Worm (Caenorhabditis elegans) whole organism, young adult: ENCODE measurements around the gene F22E12.3.

ENCODE experiments used
- C17E4.6 ChIP-seq: fragments of 200-800 bp; sonication (Bioruptor generic); IDR thresholded peaks from 2 replicates; pipeline ENCODE4 v1.3.6; 2022; ENCODE audit warnings: missing genetic modification reagents, missing genetic modification characterization, missing compliant biosample characterization
- F10E7.11 ChIP-seq: sonication (generic microtip); optimal IDR thresholded peaks from 2 replicates; lab custom pipeline; 2017; ENCODE audit warnings: mild to moderate bottlenecking, missing genetic modification characterization, moderate library complexity, missing compliant biosample characterization
- F22D6.2 ChIP-seq: sonication (generic microtip); optimal IDR thresholded peaks from 2 replicates; lab custom pipeline; 2016; ENCODE audit warnings: mild to moderate bottlenecking, missing genetic modification characterization, missing compliant biosample characterization
- F23B12.7 ChIP-seq: sonication (generic microtip); optimal IDR thresholded peaks from 2 replicates; lab custom pipeline; 2017; ENCODE audit warnings: missing genetic modification characterization, mild to moderate bottlenecking, missing compliant biosample characterization, antibody characterized with exemption, moderate library complexity; ENCODE audit not compliant: insufficient read depth
- F37B4.10 ChIP-seq: fragments of 200-800 bp; sonication (Bioruptor generic); IDR thresholded peaks from 2 replicates; pipeline ENCODE4 v1.3.6; 2022; ENCODE audit warnings: missing genetic modification characterization, missing compliant biosample characterization
- F39B2.1 ChIP-seq: fragments of 200-800 bp; sonication (Bioruptor generic); IDR thresholded peaks from 2 replicates; pipeline ENCODE4 v1.3.6; 2022; ENCODE audit warnings: missing genetic modification reagents, missing genetic modification characterization, missing compliant biosample characterization
- F49E8.2 ChIP-seq: sonication (generic microtip); optimal IDR thresholded peaks from 3 replicates; lab custom pipeline; 2017; ENCODE audit warnings: missing genetic modification characterization, mild to moderate bottlenecking, missing compliant biosample characterization, antibody characterized with exemption, moderate library complexity; ENCODE audit not compliant: insufficient read depth
- F55B11.4 ChIP-seq: sonication (generic microtip); optimal IDR thresholded peaks from 2 replicates; lab custom pipeline; 2016; ENCODE audit warnings: missing compliant biosample characterization, missing genetic modification characterization, borderline replicate concordance; ENCODE audit not compliant: insufficient read depth
- F57A8.1 ChIP-seq: fragments of 200-800 bp; sonication (Bioruptor generic); optimal IDR thresholded peaks from 2 replicates; lab custom pipeline; 2018; ENCODE audit warnings: mild to moderate bottlenecking, missing genetic modification characterization, moderate library complexity, missing compliant biosample characterization
- K11D2.4 ChIP-seq: fragments of 200-800 bp; sonication (Bioruptor generic); IDR thresholded peaks from 2 replicates; pipeline ENCODE4 v1.3.6; 2022; ENCODE audit warnings: missing genetic modification reagents, missing genetic modification characterization, missing compliant biosample characterization
- K12H6.12 ChIP-seq: fragments of 200-800 bp; sonication (Bioruptor generic); optimal IDR thresholded peaks from 2 replicates; lab custom pipeline; 2018; ENCODE audit warnings: mild to moderate bottlenecking, missing genetic modification characterization, missing compliant biosample characterization
- T26A5.8 ChIP-seq: sonication (generic microtip); optimal IDR thresholded peaks from 2 replicates; lab custom pipeline; 2016; ENCODE audit warnings: missing genetic modification characterization, missing compliant biosample characterization
- Y53F4B.3 ChIP-seq: fragments of 200-800 bp; sonication (Bioruptor generic); IDR thresholded peaks from 2 replicates; pipeline ENCODE4 v1.3.6; 2022; ENCODE audit warnings: missing genetic modification reagents, missing genetic modification characterization, missing compliant biosample characterization
- Y53G8AR.9 ChIP-seq: fragments of 200-800 bp; sonication (Bioruptor generic); conservative IDR thresholded peaks from 2 replicates; pipeline ENCODE4 v1.3.6; 2022; ENCODE audit warnings: missing genetic modification reagents, missing genetic modification characterization, missing compliant biosample characterization
- Y67H2A.10 ChIP-seq: fragments of 200-800 bp; sonication (Bioruptor generic); conservative IDR thresholded peaks from 2 replicates; pipeline ENCODE4 v1.3.6; 2022; ENCODE audit warnings: missing genetic modification reagents, missing genetic modification characterization, missing compliant biosample characterization
- akir-1 ChIP-seq: fragments of 200-800 bp; sonication (Bioruptor generic); optimal IDR thresholded peaks from 2 replicates; lab custom pipeline; 2018; ENCODE audit warnings: mild to moderate bottlenecking, missing genetic modification characterization, moderate library complexity, missing compliant biosample characterization
- ama-1 ChIP-seq, 3 experiments: fragments of 150-350 bp in 1 of 3; sonication (generic microtip) in 2 of 3; optimal IDR thresholded peaks; 2 replicates each; lab custom pipeline; 2014 to 2018; ENCODE audit warnings: missing biosample characterization in 2 of 3, missing genetic modification characterization in 2 of 3, missing genetic modification reagents in 2 of 3
- atf-7 ChIP-seq: sonication (generic microtip); optimal IDR thresholded peaks from 2 replicates; lab custom pipeline; 2017; ENCODE audit warnings: mild to moderate bottlenecking, missing genetic modification characterization, missing compliant biosample characterization
- attf-5 ChIP-seq: fragments of 200-800 bp; sonication (Bioruptor generic); optimal IDR thresholded peaks from 2 replicates; lab custom pipeline; 2018; ENCODE audit warnings: mild to moderate bottlenecking, missing genetic modification characterization, missing compliant biosample characterization
- cebp-1 ChIP-seq, 2 experiments: fragments of 200-800 bp in 1 of 2; sonication (Bioruptor generic) in 1 of 2; sonication (generic microtip) in 1 of 2; IDR thresholded peaks in 1 of 2; optimal IDR thresholded peaks in 1 of 2; 2 replicates each; pipeline versions ENCODE4 v1.3.6 to Lab custom; 2017 to 2022; ENCODE audit warnings: missing compliant biosample characterization in 2 of 2, missing genetic modification characterization in 2 of 2, mild to moderate bottlenecking in 1 of 2, missing genetic modification reagents in 1 of 2, moderate library complexity in 1 of 2
- ceh-100 ChIP-seq: fragments of 200-800 bp; sonication (Bioruptor generic); IDR thresholded peaks from 2 replicates; pipeline ENCODE4 v1.3.6; 2022; ENCODE audit warnings: missing genetic modification reagents, missing genetic modification characterization, missing compliant biosample characterization
- chd-7 ChIP-seq: sonication (generic microtip); optimal IDR thresholded peaks from 2 replicates; lab custom pipeline; 2016; ENCODE audit warnings: mild to moderate bottlenecking, missing genetic modification characterization, moderate library complexity, missing compliant biosample characterization
- dpl-1 ChIP-seq: fragments of 150-350 bp; optimal IDR thresholded peaks from 2 replicates; lab custom pipeline; 2014; ENCODE audit warnings: missing biosample characterization, missing genetic modification reagents, missing genetic modification characterization
- egrh-3 ChIP-seq: fragments of 200-800 bp; sonication (Bioruptor generic); IDR thresholded peaks from 2 replicates; pipeline ENCODE4 v1.3.6; 2022; ENCODE audit warnings: missing genetic modification reagents, missing genetic modification characterization, missing compliant biosample characterization
- ets-4 ChIP-seq: fragments of 200-800 bp; sonication (Bioruptor generic); optimal IDR thresholded peaks from 2 replicates; lab custom pipeline; 2018; ENCODE audit warnings: mild to moderate bottlenecking, missing genetic modification characterization, missing compliant biosample characterization
- gei-17 ChIP-seq: fragments of 200-800 bp; sonication (Bioruptor generic); optimal IDR thresholded peaks from 2 replicates; lab custom pipeline; 2018; ENCODE audit warnings: mild to moderate bottlenecking, missing genetic modification characterization, missing compliant biosample characterization
- hlh-26 ChIP-seq: fragments of 200-800 bp; sonication (Bioruptor generic); conservative IDR thresholded peaks from 2 replicates; pipeline ENCODE4 v1.3.6; 2022; ENCODE audit warnings: missing genetic modification reagents, missing genetic modification characterization, missing compliant biosample characterization
- hsf-1 ChIP-seq: fragments of 200-800 bp; sonication (Bioruptor generic); IDR thresholded peaks from 2 replicates; pipeline ENCODE4 v1.3.6; 2022; ENCODE audit warnings: missing genetic modification reagents, missing genetic modification characterization, missing compliant biosample characterization
- let-607 ChIP-seq, 2 experiments: fragments of 200-800 bp in 1 of 2; sonication (Bioruptor generic) in 1 of 2; sonication (generic microtip) in 1 of 2; optimal IDR thresholded peaks; 2 replicates each; lab custom pipeline; 2016 to 2018; ENCODE audit warnings: mild to moderate bottlenecking in 2 of 2, missing compliant biosample characterization in 2 of 2, missing genetic modification characterization in 2 of 2, moderate library complexity in 2 of 2, missing genotype in 1 of 2
- lin-26 ChIP-seq: fragments of 200-800 bp; sonication (Bioruptor generic); IDR thresholded peaks from 2 replicates; pipeline ENCODE4 v1.3.6; 2022; ENCODE audit warnings: missing genetic modification reagents, missing genetic modification characterization, missing compliant biosample characterization
- lsl-1 ChIP-seq: fragments of 200-800 bp; sonication (Bioruptor generic); optimal IDR thresholded peaks from 2 replicates; lab custom pipeline; 2018; ENCODE audit warnings: mild to moderate bottlenecking, missing genetic modification characterization, moderate library complexity, missing compliant biosample characterization
- madf-3 ChIP-seq: fragments of 200-800 bp; sonication (Bioruptor generic); IDR thresholded peaks from 2 replicates; pipeline ENCODE4 v1.3.6; 2022; ENCODE audit warnings: missing genetic modification reagents, missing genetic modification characterization, missing compliant biosample characterization
- madf-8 ChIP-seq: fragments of 200-800 bp; sonication (Bioruptor generic); conservative IDR thresholded peaks from 2 replicates; pipeline ENCODE4 v1.3.6; 2022; ENCODE audit warnings: missing genetic modification reagents, missing genetic modification characterization, missing compliant biosample characterization
- mes-4 ChIP-seq: sonication (generic microtip); optimal IDR thresholded peaks from 2 replicates; lab custom pipeline; 2016; ENCODE audit warnings: missing genotype, missing genetic modification characterization, missing compliant biosample characterization
- nhr-27 ChIP-seq: fragments of 200-800 bp; sonication (Bioruptor generic); optimal IDR thresholded peaks from 2 replicates; lab custom pipeline; 2018; ENCODE audit warnings: mild to moderate bottlenecking, missing genetic modification characterization, moderate library complexity, missing compliant biosample characterization
- pbrm-1 ChIP-seq: fragments of 200-800 bp; sonication (Bioruptor generic); IDR thresholded peaks from 2 replicates; pipeline ENCODE4 v1.3.6; 2022; ENCODE audit warnings: missing genetic modification reagents, missing genetic modification characterization, missing compliant biosample characterization
- pha-4 ChIP-seq: fragments of 150-350 bp; sonication (generic microtip); optimal IDR thresholded peaks from 2 replicates; lab custom pipeline; 2014; ENCODE audit warnings: missing biosample characterization, missing genetic modification reagents, missing genetic modification characterization
- sea-2 ChIP-seq: fragments of 200-800 bp; sonication (Bioruptor generic); IDR thresholded peaks from 2 replicates; pipeline ENCODE4 v1.3.6; 2022; ENCODE audit warnings: missing genetic modification characterization, missing compliant biosample characterization
- snpc-1.1 ChIP-seq: sonication (generic microtip); optimal IDR thresholded peaks from 2 replicates; lab custom pipeline; 2017; ENCODE audit warnings: missing genetic modification characterization, mild to moderate bottlenecking, missing compliant biosample characterization, antibody characterized with exemption, moderate library complexity, missing genotype, missing genetic modification reagents; ENCODE audit not compliant: insufficient read depth
- snpc-4 ChIP-seq, 5 experiments: fragments of 150-350 bp in 1 of 5; sonication (generic microtip) in 4 of 5; optimal IDR thresholded peaks; 2 replicates each; lab custom pipeline; 2014 to 2018; ENCODE audit warnings: missing genetic modification characterization in 5 of 5, missing biosample characterization in 3 of 5, antibody characterized with exemption in 2 of 5, mild to moderate bottlenecking in 2 of 5, missing compliant biosample characterization in 2 of 5, missing genotype in 2 of 5, moderate library complexity in 2 of 5, missing genetic modification reagents in 1 of 5
- sptf-2 ChIP-seq: fragments of 200-800 bp; sonication (Bioruptor generic); optimal IDR thresholded peaks from 2 replicates; lab custom pipeline; 2018; ENCODE audit warnings: mild to moderate bottlenecking, missing genetic modification characterization, missing compliant biosample characterization
- tbp1 ChIP-seq: fragments of 200-800 bp; sonication (Bioruptor generic); optimal IDR thresholded peaks from 2 replicates; lab custom pipeline; 2018; ENCODE audit warnings: mild to moderate bottlenecking, missing genetic modification characterization, missing compliant biosample characterization
- unc-62 ChIP-seq: fragments of 150-350 bp; optimal IDR thresholded peaks from 2 replicates; lab custom pipeline; 2014; ENCODE audit warnings: missing biosample characterization, missing genetic modification reagents, missing genetic modification characterization
- zfh-2 ChIP-seq: fragments of 200-800 bp; sonication (Bioruptor generic); conservative IDR thresholded peaks from 2 replicates; pipeline ENCODE4 v1.3.6; 2022; ENCODE audit warnings: missing genetic modification reagents, missing genetic modification characterization, missing compliant biosample characterization
- ztf-28 ChIP-seq: fragments of 200-800 bp; sonication (Bioruptor generic); IDR thresholded peaks from 2 replicates; pipeline ENCODE4 v1.3.6; 2022; ENCODE audit warnings: missing genetic modification reagents, missing genetic modification characterization, missing compliant biosample characterization
- ztf-3 ChIP-seq: fragments of 200-800 bp; sonication (Bioruptor generic); optimal IDR thresholded peaks from 2 replicates; lab custom pipeline; 2018; ENCODE audit warnings: mild to moderate bottlenecking, missing genetic modification characterization, missing compliant biosample characterization
- ztf-6 ChIP-seq: fragments of 200-800 bp; sonication (Bioruptor generic); IDR thresholded peaks from 2 replicates; pipeline ENCODE4 v1.3.6; 2022; ENCODE audit warnings: missing genetic modification reagents, missing genetic modification characterization, missing compliant biosample characterization

The F22E12.3 gene

ce11 chrV:10468190-10468589 lies 5.0 kb upstream of the F22E12.3 start, which contains the start of gene egl-9 (continued):
- TF ChIP-seq ztf-6 = no peak
- no peak for TF ChIP-seq madf-8
- TF ChIP-seq ets-4 = peak; percentile 9
- TF ChIP-seq Y53G8AR.9 (GFP tag; lab: Robert Waterston, UW) = no peak
- no peak for TF ChIP-seq sptf-2 (GFP tag; lab: Kevin White, UChicago)
- TF ChIP-seq madf-3 = no peak
- TF ChIP-seq Y53F4B.3 (GFP tag; lab: Robert Waterston, UW) = no peak
- no peak for TF ChIP-seq hlh-26
- no peak for TF ChIP-seq F55B11.4 (tag; lab: Kevin White, UChicago)
- TF ChIP-seq K11D2.4 = peak; percentile 12; the same call in 1 of the 2 replicates
- TF ChIP-seq ama-1 (optimal IDR thresholded peaks at IDR 0.05; lab: Kevin White, UChicago) = peak; percentile 87
- TF ChIP-seq ama-1 (GFP tag; optimal IDR thresholded peaks at IDR 0.05; lab: Kevin White, UChicago) = no peak
- peak; percentile 39 for TF ChIP-seq atf-7 (tag; lab: Kevin White, UChicago)
- TF ChIP-seq gei-17 (GFP tag; lab: Kevin White, UChicago) = no peak
- TF ChIP-seq F23B12.7 = no peak
- peak; percentile 37 for TF ChIP-seq attf-5
- no peak for TF ChIP-seq egrh-3 (GFP tag; lab: Robert Waterston, UW)
- TF ChIP-seq C17E4.6 = no peak
- no peak for TF ChIP-seq akir-1 (GFP tag; lab: Kevin White, UChicago)
- TF ChIP-seq zfh-2 (GFP tag; lab: Robert Waterston, UW) = no peak
- 0 out of 2 replicates have a peak, but pooled peaks have one; percentile 38 for TF ChIP-seq lin-26 (GFP tag; lab: Robert Waterston, UW)
- TF ChIP-seq F39B2.1 (GFP tag; lab: Robert Waterston, UW) = no peak
- TF ChIP-seq hsf-1 (GFP tag; lab: Robert Waterston, UW) = no peak
- TF ChIP-seq F37B4.10 (GFP tag; lab: Robert Waterston, UW) = no peak
- no peak for TF ChIP-seq K12H6.12 (tag; lab: Kevin White, UChicago)
- TF ChIP-seq pha-4 (tag; lab: Kevin White, UChicago) = no peak
- TF ChIP-seq mes-4 (tag; lab: Kevin White, UChicago) = no peak
- no peak for TF ChIP-seq ztf-3 (GFP tag; lab: Kevin White, UChicago)
- TF ChIP-seq tbp1 (GFP tag; lab: Kevin White, UChicago) = peak; percentile 32
- TF ChIP-seq sea-2 (GFP tag; lab: Robert Waterston, UW) = no peak
- TF ChIP-seq pbrm-1 (GFP tag; lab: Robert Waterston, UW) = no peak
- TF ChIP-seq Y67H2A.10 (GFP tag; lab: Robert Waterston, UW) = no peak
- peak; percentile 60 for TF ChIP-seq chd-7 (tag; lab: Kevin White, UChicago)
- no peak for TF ChIP-seq snpc-1.1 (tag; lab: Kevin White, UChicago)
- no peak for TF ChIP-seq dpl-1 (GFP tag; lab: Kevin White, UChicago)
- no peak for TF ChIP-seq nhr-27 (tag; lab: Kevin White, UChicago)
- TF ChIP-seq F10E7.11 = no peak
- no peak for TF ChIP-seq cebp-1 (GFP tag; IDR thresholded peaks at IDR 0.05; lab: Robert Waterston, UW)
- TF ChIP-seq cebp-1 (tag; optimal IDR thresholded peaks at IDR 0.05; lab: Kevin White, UChicago) = peak; percentile 27
- TF ChIP-seq lsl-1 (GFP tag; lab: Kevin White, UChicago) = no peak
- TF ChIP-seq F22D6.2 (tag; lab: Kevin White, UChicago) = no peak
- TF ChIP-seq F49E8.2 (tag; lab: Kevin White, UChicago) = no peak
- no peak for TF ChIP-seq ceh-100 (GFP tag; lab: Robert Waterston, UW)
- no peak for TF ChIP-seq snpc-4 (GFP tag; optimal IDR thresholded peaks at IDR 0.05; lab: Kevin White, UChicago)
- no peak for TF ChIP-seq snpc-4 (tag; optimal IDR thresholded peaks at IDR 0.05; lab: Kevin White, UChicago)
- TF ChIP-seq ztf-28 (GFP tag; lab: Robert Waterston, UW) = no peak
- no peak for TF ChIP-seq F57A8.1 (GFP tag; lab: Kevin White, UChicago)
- TF ChIP-seq T26A5.8 = no peak
- peak; percentile 15 to 57 for TF ChIP-seq let-607 (tag; optimal IDR thresholded peaks at IDR 0.05; lab: Kevin White, UChicago)
- TF ChIP-seq unc-62 (GFP tag; lab: Kevin White, UChicago) = no peak
- TF ChIP-seq, all 124 proteins: peak for 16
